Worm (Caenorhabditis elegans) whole organism, L4 larva: ENCODE measurements around the gene W01D2.3.
A peak's percentile ranks its signal among the peaks of the same experiment; 100 is the strongest.

ENCODE experiments used
- F37D6.2 ChIP-seq: sonication (generic microtip); optimal IDR thresholded peaks from 2 replicates; lab custom pipeline; 2016; ENCODE audit warnings: mild to moderate bottlenecking, missing genetic modification characterization, missing compliant biosample characterization
- ZK337.2 ChIP-seq: fragments of 200-800 bp; sonication (Bioruptor generic); IDR thresholded peaks from 2 replicates; pipeline ENCODE4 v1.3.6; 2022; ENCODE audit warnings: missing genetic modification reagents, missing genetic modification characterization, missing compliant biosample characterization
- ZK546.5 ChIP-seq, 2 experiments: sonication (generic microtip); optimal IDR thresholded peaks; 2 replicates each; lab custom pipeline; 2017; ENCODE audit warnings: missing biosample characterization in 2 of 2, missing genetic modification characterization in 2 of 2
- ceh-82 ChIP-seq: sonication (generic microtip); optimal IDR thresholded peaks from 2 replicates; lab custom pipeline; 2017; ENCODE audit warnings: missing biosample characterization, missing genetic modification characterization
- dmd-9 ChIP-seq: fragments of 200-800 bp; sonication (Bioruptor generic); IDR thresholded peaks from 2 replicates; pipeline ENCODE4 v1.3.6; 2022; ENCODE audit warnings: missing genetic modification reagents, missing genetic modification characterization, missing compliant biosample characterization
- egl-27 ChIP-seq: sonication (generic microtip); optimal IDR thresholded peaks from 3 replicates; lab custom pipeline; 2017; ENCODE audit warnings: missing biosample characterization, missing genetic modification reagents, missing genetic modification characterization
- gei-8 ChIP-seq: fragments of 200-800 bp; sonication (Bioruptor generic); optimal IDR thresholded peaks from 2 replicates; lab custom pipeline; 2018; ENCODE audit warnings: mild to moderate bottlenecking, missing genetic modification characterization, missing compliant biosample characterization
- hlh-30 ChIP-seq: sonication (generic microtip); optimal IDR thresholded peaks from 2 replicates; lab custom pipeline; 2017; ENCODE audit warnings: antibody characterized with exemption, mild to moderate bottlenecking, missing genetic modification characterization, missing compliant biosample characterization; ENCODE audit not compliant: insufficient read depth
- jun-1 ChIP-seq: fragments of 150-350 bp; optimal IDR thresholded peaks from 2 replicates; lab custom pipeline; 2014; ENCODE audit warnings: missing biosample characterization, missing genetic modification reagents, missing genetic modification characterization
- lin-39 ChIP-seq: fragments of 150-350 bp; optimal IDR thresholded peaks from 2 replicates; lab custom pipeline; 2014; ENCODE audit warnings: missing biosample characterization, missing genetic modification reagents, missing genetic modification characterization
- lsy-2 ChIP-seq, 2 experiments: fragments of 150-350 bp in 1 of 2; sonication (generic microtip) in 1 of 2; optimal IDR thresholded peaks; 2 replicates each; lab custom pipeline; 2014 to 2017; ENCODE audit warnings: missing biosample characterization in 2 of 2, missing genetic modification characterization in 2 of 2
- sdz-12 ChIP-seq: fragments of 200-800 bp; sonication (Bioruptor generic); optimal IDR thresholded peaks from 2 replicates; lab custom pipeline; 2018; ENCODE audit warnings: mild to moderate bottlenecking, missing genetic modification characterization, missing compliant biosample characterization
- ztf-11 ChIP-seq: fragments of 150-350 bp; optimal IDR thresholded peaks from 2 replicates; lab custom pipeline; 2014; ENCODE audit warnings: missing biosample characterization, missing genetic modification characterization

DNA sequence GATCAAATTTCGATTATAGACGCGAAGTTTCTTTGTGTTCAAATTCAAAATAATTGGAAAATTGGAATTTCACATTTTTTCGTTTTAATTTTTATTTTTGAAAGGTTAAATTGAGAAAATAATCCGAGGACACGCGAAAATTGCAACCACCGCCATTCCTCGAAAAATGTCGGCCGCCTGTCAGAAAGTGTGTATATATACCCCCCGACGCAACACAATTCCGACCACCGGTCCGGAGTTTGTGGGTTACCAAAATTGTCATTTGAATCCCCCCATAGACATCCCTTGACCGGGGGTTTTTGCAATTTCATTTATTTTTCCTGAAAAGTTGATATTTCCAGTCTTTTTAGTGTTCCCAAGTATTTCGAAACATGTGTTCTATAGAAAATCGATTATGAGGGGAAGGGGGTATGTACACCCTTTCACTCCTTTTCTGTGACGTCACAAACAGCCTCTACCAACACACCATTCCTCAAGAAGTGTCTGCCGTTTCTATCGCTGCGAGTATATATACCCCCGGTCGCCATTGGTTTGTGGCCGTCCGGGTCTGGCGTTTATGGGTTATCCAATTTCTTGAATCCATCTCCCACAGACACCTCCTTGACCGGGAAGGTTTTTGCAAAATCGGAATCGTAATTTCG, at the start of gene W01D2.3:
- TF ChIP-seq dmd-9 (GFP tag; lab: Robert Waterston, UW) (peak; percentile 53; the same call in 1 of the 2 replicates), ZK337.2 (GFP tag; lab: Robert Waterston, UW) (peak; percentile 61; the same call in 1 of the 2 replicates), sdz-12 (GFP tag; lab: Kevin White, UChicago) (no peak), hlh-30 (tag; lab: Kevin White, UChicago) (peak; percentile 64), ztf-11 (tag; lab: Kevin White, UChicago) (no peak), lin-39 (no peak), lsy-2 (tag; optimal IDR thresholded peaks at IDR 0.05; lab: Kevin White, UChicago) (peak in 1 of 2 experiments; percentile 70), ceh-82 (tag; lab: Kevin White, UChicago) (no peak), ZK546.5 (tag; optimal IDR thresholded peaks at IDR 0.05; lab: Kevin White, UChicago) (no peak), jun-1 (tag; lab: Kevin White, UChicago) (no peak), egl-27 (tag; lab: Kevin White, UChicago) (no peak), F37D6.2 (tag; lab: Kevin White, UChicago) (peak; percentile 76), gei-8 (peak; percentile 72)
